Worm (Caenorhabditis elegans) whole organism, late embryonic: ENCODE data around the gene syx-18.

Experiments
- C08G9.2 ChIP-seq: sonication (generic microtip); optimal IDR thresholded peaks from 2 replicates; lab custom pipeline; 2016; ENCODE audit warnings: mild to moderate bottlenecking, missing genetic modification characterization, moderate library complexity, missing compliant biosample characterization
- K02D7.2 ChIP-seq: sonication (generic microtip); optimal IDR thresholded peaks from 2 replicates; lab custom pipeline; 2017; ENCODE audit warnings: mild to moderate bottlenecking, missing genetic modification characterization, missing compliant biosample characterization
- K09A11.1 ChIP-seq: sonication (generic microtip); optimal IDR thresholded peaks from 2 replicates; lab custom pipeline; 2017; ENCODE audit warnings: antibody characterized with exemption, mild to moderate bottlenecking, missing genetic modification characterization, missing compliant biosample characterization; ENCODE audit not compliant: insufficient read depth
- ama-1 ChIP-seq: fragments of 150-350 bp; optimal IDR thresholded peaks from 2 replicates; lab custom pipeline; 2014
- ceh-14 ChIP-seq: sonication (generic microtip); optimal IDR thresholded peaks from 2 replicates; lab custom pipeline; 2016; ENCODE audit warnings: missing genotype, missing genetic modification characterization, missing compliant biosample characterization
- ceh-18 ChIP-seq: sonication (generic microtip); optimal IDR thresholded peaks from 2 replicates; lab custom pipeline; 2016; ENCODE audit warnings: missing genetic modification characterization, missing compliant biosample characterization
- ceh-19 ChIP-seq: fragments of 200-800 bp; sonication (Bioruptor generic); optimal IDR thresholded peaks from 2 replicates; lab custom pipeline; 2018; ENCODE audit warnings: mild to moderate bottlenecking, missing genetic modification characterization, missing compliant biosample characterization
- ceh-2 ChIP-seq: sonication (generic microtip); optimal IDR thresholded peaks from 2 replicates; lab custom pipeline; 2016; ENCODE audit warnings: missing genotype, missing genetic modification characterization, missing compliant biosample characterization
- ceh-24 ChIP-seq: sonication (generic microtip); optimal IDR thresholded peaks from 2 replicates; lab custom pipeline; 2016; ENCODE audit warnings: mild to moderate bottlenecking, missing genetic modification characterization, missing compliant biosample characterization
- ceh-30 ChIP-seq: fragments of 150-350 bp; optimal IDR thresholded peaks from 2 replicates; lab custom pipeline; 2014; ENCODE audit warnings: missing biosample characterization, missing genetic modification characterization
- ceh-31 ChIP-seq: sonication (generic microtip); optimal IDR thresholded peaks from 2 replicates; lab custom pipeline; 2016; ENCODE audit warnings: missing genetic modification characterization, missing compliant biosample characterization
- ceh-34 ChIP-seq: sonication (generic microtip); optimal IDR thresholded peaks from 2 replicates; lab custom pipeline; 2016; ENCODE audit warnings: mild to moderate bottlenecking, missing genetic modification characterization, missing compliant biosample characterization
- ceh-45 ChIP-seq: fragments of 200-800 bp; sonication (Bioruptor generic); IDR thresholded peaks from 2 replicates; pipeline ENCODE4 v1.3.6; 2022; ENCODE audit warnings: missing genetic modification reagents, missing genetic modification characterization, missing compliant biosample characterization
- ceh-48 ChIP-seq: sonication (generic microtip); optimal IDR thresholded peaks from 2 replicates; lab custom pipeline; 2016; ENCODE audit warnings: missing genetic modification characterization, inconsistent platforms, missing compliant biosample characterization
- dve-1 ChIP-seq: sonication (generic microtip); optimal IDR thresholded peaks from 2 replicates; lab custom pipeline; 2017; ENCODE audit warnings: antibody characterized with exemption, mild to moderate bottlenecking, missing genetic modification characterization, missing compliant biosample characterization
- elt-4 ChIP-seq: sonication (generic microtip); optimal IDR thresholded peaks from 2 replicates; lab custom pipeline; 2016; ENCODE audit warnings: missing genetic modification characterization, missing compliant biosample characterization
- eyg-1 ChIP-seq: sonication (generic microtip); optimal IDR thresholded peaks from 2 replicates; lab custom pipeline; 2016; ENCODE audit warnings: missing genotype, missing genetic modification characterization, missing compliant biosample characterization
- fkh-10 ChIP-seq: fragments of 150-350 bp; optimal IDR thresholded peaks from 2 replicates; lab custom pipeline; 2014; ENCODE audit warnings: missing biosample characterization, missing genetic modification reagents, missing genetic modification characterization
- fkh-6 ChIP-seq: sonication (generic microtip); optimal IDR thresholded peaks from 2 replicates; lab custom pipeline; 2016; ENCODE audit warnings: missing genetic modification characterization, missing compliant biosample characterization
- gmeb-2 ChIP-seq: sonication (generic microtip); optimal IDR thresholded peaks from 2 replicates; lab custom pipeline; 2016; ENCODE audit warnings: missing genetic modification characterization, inconsistent platforms, missing compliant biosample characterization
- hlh-15 ChIP-seq: sonication (generic microtip); optimal IDR thresholded peaks from 2 replicates; lab custom pipeline; 2016; ENCODE audit warnings: missing genetic modification characterization, missing compliant biosample characterization
- hlh-30 ChIP-seq: sonication (generic microtip); optimal IDR thresholded peaks from 2 replicates; lab custom pipeline; 2017; ENCODE audit warnings: antibody characterized with exemption, missing genetic modification characterization, missing compliant biosample characterization; ENCODE audit not compliant: insufficient read depth
- hlh-6 ChIP-seq: sonication (generic microtip); optimal IDR thresholded peaks from 2 replicates; lab custom pipeline; 2016; ENCODE audit warnings: missing genotype, missing genetic modification characterization, missing compliant biosample characterization
- lim-6 ChIP-seq: sonication (generic microtip); optimal IDR thresholded peaks from 2 replicates; lab custom pipeline; 2016; ENCODE audit warnings: missing genetic modification characterization, missing compliant biosample characterization
- lin-11 ChIP-seq: fragments of 200-800 bp; sonication (Bioruptor generic); optimal IDR thresholded peaks from 2 replicates; lab custom pipeline; 2018; ENCODE audit warnings: mild to moderate bottlenecking, missing genetic modification characterization, missing compliant biosample characterization
- madf-2 ChIP-seq: sonication (generic microtip); optimal IDR thresholded peaks from 2 replicates; lab custom pipeline; 2017; ENCODE audit warnings: missing genetic modification characterization, missing compliant biosample characterization
- mec-3 ChIP-seq: sonication (generic microtip); optimal IDR thresholded peaks from 2 replicates; lab custom pipeline; 2016; ENCODE audit warnings: borderline replicate concordance, missing genetic modification characterization, missing compliant biosample characterization
- nfya-1 ChIP-seq: sonication (generic microtip); optimal IDR thresholded peaks from 2 replicates; lab custom pipeline; 2017; ENCODE audit warnings: missing genetic modification characterization, mild to moderate bottlenecking, missing compliant biosample characterization, antibody characterized with exemption, moderate library complexity
- nhr-11 ChIP-seq: fragments of 150-350 bp; optimal IDR thresholded peaks from 2 replicates; lab custom pipeline; 2014; ENCODE audit warnings: missing biosample characterization, missing genetic modification characterization
- npax-4 ChIP-seq: sonication (generic microtip); optimal IDR thresholded peaks from 2 replicates; lab custom pipeline; 2016; ENCODE audit warnings: missing genetic modification characterization, missing compliant biosample characterization
- odd-2 ChIP-seq: sonication (generic microtip); optimal IDR thresholded peaks from 2 replicates; lab custom pipeline; 2017; ENCODE audit warnings: antibody characterized with exemption, mild to moderate bottlenecking, missing genetic modification characterization, missing compliant biosample characterization
- pha-4 ChIP-seq: fragments of 150-350 bp; optimal IDR thresholded peaks from 2 replicates; lab custom pipeline; 2018; ENCODE audit warnings: missing biosample characterization, missing genetic modification reagents, missing genetic modification characterization
- pqm-1 ChIP-seq: sonication (generic microtip); optimal IDR thresholded peaks from 2 replicates; lab custom pipeline; 2016; ENCODE audit warnings: missing genetic modification characterization, missing compliant biosample characterization
- pros-1 ChIP-seq: fragments of 150-350 bp; optimal IDR thresholded peaks from 2 replicates; lab custom pipeline; 2014; ENCODE audit warnings: missing biosample characterization, missing genetic modification reagents, missing genetic modification characterization
- ref-2 ChIP-seq: sonication (generic microtip); optimal IDR thresholded peaks from 2 replicates; lab custom pipeline; 2016; ENCODE audit warnings: missing genetic modification characterization, missing compliant biosample characterization
- rnt-1 ChIP-seq: sonication (generic microtip); optimal IDR thresholded peaks from 2 replicates; lab custom pipeline; 2016; ENCODE audit warnings: missing genetic modification characterization, missing compliant biosample characterization
- sdc-2 ChIP-seq: sonication (generic microtip); optimal IDR thresholded peaks from 2 replicates; lab custom pipeline; 2016; ENCODE audit warnings: missing genotype, missing genetic modification characterization, missing compliant biosample characterization
- syd-9 ChIP-seq: sonication (generic microtip); optimal IDR thresholded peaks from 2 replicates; lab custom pipeline; 2016; ENCODE audit warnings: mild to moderate bottlenecking, missing genetic modification characterization, moderate library complexity, missing compliant biosample characterization
- tbx-2 ChIP-seq: sonication (generic microtip); optimal IDR thresholded peaks from 2 replicates; lab custom pipeline; 2016; ENCODE audit warnings: missing genetic modification characterization, missing compliant biosample characterization
- tbx-7 ChIP-seq: sonication (generic microtip); optimal IDR thresholded peaks from 2 replicates; lab custom pipeline; 2016; ENCODE audit warnings: missing genotype, missing genetic modification characterization, missing compliant biosample characterization
- unc-3 ChIP-seq, 2 experiments: fragments of 200-800 bp in 1 of 2; sonication (Bioruptor generic) in 1 of 2; sonication (generic microtip) in 1 of 2; conservative IDR thresholded peaks in 1 of 2; optimal IDR thresholded peaks in 1 of 2; 2 replicates each; pipeline versions ENCODE4 v1.3.6 to Lab custom; 2016 to 2022; ENCODE audit warnings: missing compliant biosample characterization in 2 of 2, missing genetic modification characterization in 2 of 2, missing genetic modification reagents in 1 of 2
- unc-42 ChIP-seq: sonication (generic microtip); optimal IDR thresholded peaks from 2 replicates; lab custom pipeline; 2016; ENCODE audit warnings: missing genotype, missing genetic modification characterization, missing compliant biosample characterization

Gene syx-18

ce11 chrV:6661658-6662057, 6.4 kb upstream of the syx-18 start:
- TF ChIP-seq rnt-1 (tag; lab: Kevin White, UChicago) (no peak), K09A11.1 (tag; lab: Kevin White, UChicago) (no peak), elt-4 (tag; lab: Kevin White, UChicago) (no peak), sdc-2 (tag; lab: Kevin White, UChicago) (no peak), ceh-24 (tag; lab: Kevin White, UChicago) (no peak), lim-6 (no peak), tbx-7 (no peak), unc-42 (tag; lab: Kevin White, UChicago) (peak; percentile 42), K02D7.2 (no peak)

- no peak for TF ChIP-seq dve-1 (tag; lab: Kevin White, UChicago)
- no peak for TF ChIP-seq pros-1 (tag; lab: Kevin White, UChicago)
- no peak for TF ChIP-seq hlh-6
- no peak for TF ChIP-seq ama-1 (lab: Kevin White, UChicago)
- no peak for TF ChIP-seq gmeb-2 (tag; lab: Kevin White, UChicago)
- TF ChIP-seq ceh-14: no peak
- no peak for TF ChIP-seq ceh-2 (tag; lab: Kevin White, UChicago)
- TF ChIP-seq hlh-15: no peak
- TF ChIP-seq npax-4 (tag; lab: Kevin White, UChicago): no peak
- TF ChIP-seq elt-4 (tag; lab: Kevin White, UChicago): no peak
- no peak for TF ChIP-seq syd-9 (tag; lab: Kevin White, UChicago)
- TF ChIP-seq rnt-1 (tag; lab: Kevin White, UChicago): no peak
- TF ChIP-seq pqm-1 (tag; lab: Kevin White, UChicago): no peak
- TF ChIP-seq ceh-30 (tag; lab: Kevin White, UChicago): no peak
- TF ChIP-seq ceh-45 (GFP tag; lab: Robert Waterston, UW): no peak
Observed at ce11 chrV:6659533-6659932, 4.3 kb upstream of the syx-18 start.

ce11 chrV:6658765-6659164, 3.5 kb upstream of the syx-18 start:
- TF ChIP-seq syd-9 (tag; lab: Kevin White, UChicago) (no peak), ceh-14 (peak; percentile 78), ceh-18 (tag; lab: Kevin White, UChicago) (peak; percentile 32), C08G9.2 (no peak), lim-6 (no peak), unc-3 (GFP tag; conservative IDR thresholded peaks at IDR 0.05; lab: Robert Waterston, UW) (no peak), unc-3 (tag; optimal IDR thresholded peaks at IDR 0.05; lab: Kevin White, UChicago) (no peak), sdc-2 (tag; lab: Kevin White, UChicago) (peak; percentile 22), eyg-1 (tag; lab: Kevin White, UChicago) (no peak), ceh-48 (tag; lab: Kevin White, UChicago) (peak; percentile 82), odd-2 (tag; lab: Kevin White, UChicago) (no peak), ceh-34 (peak; percentile 42), nfya-1 (peak; percentile 14), unc-42 (tag; lab: Kevin White, UChicago) (peak; percentile 44), ceh-31 (tag; lab: Kevin White, UChicago) (peak; percentile 62), tbx-2 (tag; lab: Kevin White, UChicago) (peak; percentile 9), fkh-6 (tag; lab: Kevin White, UChicago) (no peak)

ce11 chrV:6657532-6658259, 2.4 kb upstream of the syx-18 start:
- TF ChIP-seq mec-3 (tag; lab: Kevin White, UChicago) (no peak), ref-2 (tag; lab: Kevin White, UChicago) (no peak), ceh-18 (tag; lab: Kevin White, UChicago) (no peak), hlh-30 (tag; lab: Kevin White, UChicago) (no peak), nhr-11 (no peak), rnt-1 (tag; lab: Kevin White, UChicago) (no peak), unc-3 (GFP tag; conservative IDR thresholded peaks at IDR 0.05; lab: Robert Waterston, UW) (no peak), unc-3 (tag; optimal IDR thresholded peaks at IDR 0.05; lab: Kevin White, UChicago) (no peak), C08G9.2 (no peak), nfya-1 (no peak), sdc-2 (tag; lab: Kevin White, UChicago) (no peak), lin-11 (no peak), ceh-30 (tag; lab: Kevin White, UChicago) (no peak), madf-2 (tag; lab: Kevin White, UChicago) (no peak), gmeb-2 (tag; lab: Kevin White, UChicago) (no peak), fkh-10 (GFP tag; lab: Kevin White, UChicago) (no peak), ceh-19 (GFP tag; lab: Kevin White, UChicago) (no peak), pha-4 (tag; lab: Kevin White, UChicago) (no peak), ama-1 (lab: Kevin White, UChicago) (no peak)
- TF ChIP-seq, all 69 proteins: peak for 0
